Worm (Caenorhabditis elegans) whole organism, mixed stage, embryonic: ENCODE results near the gene atp-2.

Source experiments
- M03D4.4 ChIP-seq: sonication (generic microtip); optimal IDR thresholded peaks from 2 replicates; lab custom pipeline; 2017; ENCODE audit warnings: mild to moderate bottlenecking, missing genetic modification characterization, missing compliant biosample characterization
- bed-3 ChIP-seq: fragments of 200-800 bp; sonication (Bioruptor generic); optimal IDR thresholded peaks from 3 replicates; lab custom pipeline; 2018; ENCODE audit warnings: mild to moderate bottlenecking, missing genetic modification characterization, moderate library complexity, missing compliant biosample characterization
- blmp-1 ChIP-seq: fragments of 150-350 bp; optimal IDR thresholded peaks from 2 replicates; lab custom pipeline; 2014; ENCODE audit warnings: missing biosample characterization, missing genetic modification characterization
- ceh-39 ChIP-seq: fragments of 150-350 bp; optimal IDR thresholded peaks from 2 replicates; lab custom pipeline; 2014; ENCODE audit warnings: missing biosample characterization, missing genetic modification characterization
- ceh-43 ChIP-seq: fragments of 200-800 bp; sonication (Bioruptor generic); optimal IDR thresholded peaks from 2 replicates; lab custom pipeline; 2018; ENCODE audit warnings: mild to moderate bottlenecking, missing genetic modification characterization, moderate library complexity, missing compliant biosample characterization
- ceh-83 ChIP-seq: fragments of 200-800 bp; sonication (Bioruptor generic); optimal IDR thresholded peaks from 2 replicates; lab custom pipeline; 2018; ENCODE audit warnings: mild to moderate bottlenecking, missing genetic modification characterization, missing compliant biosample characterization
- ces-1 ChIP-seq: fragments of 150-350 bp; optimal IDR thresholded peaks from 2 replicates; lab custom pipeline; 2014; ENCODE audit warnings: missing biosample characterization, missing genetic modification reagents, missing genetic modification characterization
- elt-1 ChIP-seq: sonication (generic microtip); optimal IDR thresholded peaks from 2 replicates; lab custom pipeline; 2017; ENCODE audit warnings: missing genetic modification characterization, mild to moderate bottlenecking, missing compliant biosample characterization, antibody characterized with exemption, moderate library complexity, borderline replicate concordance; ENCODE audit not compliant: insufficient read depth
- elt-3 ChIP-seq: fragments of 150-350 bp; optimal IDR thresholded peaks from 2 replicates; lab custom pipeline; 2014; ENCODE audit warnings: missing biosample characterization, missing genetic modification characterization
- flh-1 ChIP-seq: fragments of 200-800 bp; sonication (Bioruptor generic); optimal IDR thresholded peaks from 2 replicates; lab custom pipeline; 2018; ENCODE audit warnings: mild to moderate bottlenecking, missing genetic modification characterization, moderate library complexity, missing compliant biosample characterization
- ham-2 ChIP-seq: fragments of 200-800 bp; sonication (Bioruptor generic); optimal IDR thresholded peaks from 2 replicates; lab custom pipeline; 2018; ENCODE audit warnings: mild to moderate bottlenecking, missing genetic modification characterization, missing compliant biosample characterization
- lin-13 ChIP-seq: fragments of 150-350 bp; optimal IDR thresholded peaks from 2 replicates; lab custom pipeline; 2014; ENCODE audit warnings: missing biosample characterization, missing genetic modification characterization
- lin-32 ChIP-seq: fragments of 200-800 bp; sonication (Bioruptor generic); optimal IDR thresholded peaks from 2 replicates; lab custom pipeline; 2018; ENCODE audit warnings: mild to moderate bottlenecking, missing genetic modification characterization, missing compliant biosample characterization
- lsy-2 ChIP-seq: fragments of 150-350 bp; optimal IDR thresholded peaks from 2 replicates; lab custom pipeline; 2014; ENCODE audit warnings: missing biosample characterization, missing genetic modification characterization
- mab-5 ChIP-seq: fragments of 150-350 bp; optimal IDR thresholded peaks from 2 replicates; lab custom pipeline; 2014; ENCODE audit warnings: missing biosample characterization, missing genetic modification characterization
- mep-1 ChIP-seq: fragments of 150-350 bp; optimal IDR thresholded peaks from 2 replicates; lab custom pipeline; 2017; ENCODE audit warnings: missing biosample characterization, missing genetic modification reagents, missing genetic modification characterization, inconsistent platforms
- mls-2 ChIP-seq: sonication (generic microtip); optimal IDR thresholded peaks from 2 replicates; lab custom pipeline; 2016; ENCODE audit warnings: mild to moderate bottlenecking, missing genetic modification characterization, moderate library complexity, missing compliant biosample characterization
- nhr-12 ChIP-seq: fragments of 150-350 bp; optimal IDR thresholded peaks from 2 replicates; lab custom pipeline; 2014; ENCODE audit warnings: missing biosample characterization, missing genetic modification characterization
- nhr-2 ChIP-seq: fragments of 150-350 bp; optimal IDR thresholded peaks from 2 replicates; lab custom pipeline; 2014; ENCODE audit warnings: missing biosample characterization, missing genetic modification characterization
- nhr-237 ChIP-seq: fragments of 150-350 bp; optimal IDR thresholded peaks from 2 replicates; lab custom pipeline; 2014; ENCODE audit warnings: missing biosample characterization, missing genetic modification characterization
- nhr-28 ChIP-seq: fragments of 150-350 bp; optimal IDR thresholded peaks from 2 replicates; lab custom pipeline; 2014; ENCODE audit warnings: missing biosample characterization, missing genetic modification characterization
- nhr-76 ChIP-seq: sonication (generic microtip); optimal IDR thresholded peaks from 2 replicates; lab custom pipeline; 2017; ENCODE audit warnings: missing biosample characterization, missing genetic modification characterization
- pha-4 ChIP-seq: fragments of 150-350 bp; optimal IDR thresholded peaks from 2 replicates; lab custom pipeline; 2018; ENCODE audit warnings: missing biosample characterization, missing genetic modification reagents, missing genetic modification characterization
- snpc-4 ChIP-seq: fragments of 150-350 bp; optimal IDR thresholded peaks from 2 replicates; lab custom pipeline; 2014; ENCODE audit warnings: missing biosample characterization, missing genetic modification characterization
- sptf-1 ChIP-seq: sonication (generic microtip); optimal IDR thresholded peaks from 2 replicates; lab custom pipeline; 2017; ENCODE audit warnings: mild to moderate bottlenecking, missing genetic modification characterization, moderate library complexity, missing compliant biosample characterization
- unc-120 ChIP-seq: sonication (generic microtip); optimal IDR thresholded peaks from 2 replicates; lab custom pipeline; 2017; ENCODE audit warnings: missing genetic modification characterization, missing compliant biosample characterization; ENCODE audit not compliant: poor library complexity, severe bottlenecking
- unc-39 ChIP-seq: fragments of 150-350 bp; optimal IDR thresholded peaks from 2 replicates; lab custom pipeline; 2014; ENCODE audit warnings: missing biosample characterization, missing genetic modification characterization
- unc-62 ChIP-seq: fragments of 150-350 bp; optimal IDR thresholded peaks from 2 replicates; lab custom pipeline; 2014; ENCODE audit warnings: missing biosample characterization, missing genetic modification reagents, missing genetic modification characterization
- zip-8 ChIP-seq: fragments of 150-350 bp; optimal IDR thresholded peaks from 2 replicates; lab custom pipeline; 2014; ENCODE audit warnings: missing biosample characterization, missing genetic modification characterization
- ztf-11 ChIP-seq: fragments of 150-350 bp; optimal IDR thresholded peaks from 2 replicates; lab custom pipeline; 2014; ENCODE audit warnings: missing biosample characterization, missing genetic modification characterization

Gene atp-2

ce11 chrIII:5225321-5225720 is 2.9 kb upstream of the atp-2 start, which contains the start of gene nex-1:
Gene nex-1, plus strand, starts transcription at chrIII:5225621.
- TF ChIP-seq ceh-39 (tag; lab: Kevin White, UChicago) (no peak), nhr-2 (no peak), elt-1 (no peak), nhr-237 (tag; lab: Kevin White, UChicago) (no peak)

DNA sequence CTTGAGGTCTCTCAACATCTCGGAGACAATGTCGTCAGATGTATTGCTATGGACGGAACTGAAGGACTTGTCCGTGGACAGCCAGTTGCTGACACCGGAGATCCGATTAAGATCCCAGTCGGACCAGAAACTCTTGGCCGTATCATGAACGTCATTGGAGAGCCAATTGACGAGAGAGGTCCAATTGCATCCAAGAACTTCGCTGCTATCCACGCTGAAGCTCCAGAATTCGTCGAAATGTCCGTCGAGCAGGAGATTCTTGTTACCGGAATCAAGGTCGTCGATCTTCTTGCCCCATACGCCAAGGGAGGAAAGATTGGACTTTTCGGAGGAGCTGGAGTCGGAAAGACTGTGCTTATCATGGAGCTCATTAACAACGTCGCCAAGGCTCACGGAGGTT is 622 bp downstream of the atp-2 start:
- TF ChIP-seq unc-120 (no peak), lin-32 (GFP tag; lab: Kevin White, UChicago) (no peak), mls-2 (tag; lab: Kevin White, UChicago) (no peak), sptf-1 (tag; lab: Kevin White, UChicago) (no peak), lsy-2 (no peak), elt-1 (no peak), lin-13 (tag; lab: Kevin White, UChicago) (no peak), mab-5 (tag; lab: Kevin White, UChicago) (no peak), unc-39 (no peak), mep-1 (tag; lab: Kevin White, UChicago) (no peak), flh-1 (no peak), snpc-4 (no peak), zip-8 (tag; lab: Kevin White, UChicago) (no peak), ceh-43 (GFP tag; lab: Kevin White, UChicago) (no peak), M03D4.4 (no peak)

DNA sequence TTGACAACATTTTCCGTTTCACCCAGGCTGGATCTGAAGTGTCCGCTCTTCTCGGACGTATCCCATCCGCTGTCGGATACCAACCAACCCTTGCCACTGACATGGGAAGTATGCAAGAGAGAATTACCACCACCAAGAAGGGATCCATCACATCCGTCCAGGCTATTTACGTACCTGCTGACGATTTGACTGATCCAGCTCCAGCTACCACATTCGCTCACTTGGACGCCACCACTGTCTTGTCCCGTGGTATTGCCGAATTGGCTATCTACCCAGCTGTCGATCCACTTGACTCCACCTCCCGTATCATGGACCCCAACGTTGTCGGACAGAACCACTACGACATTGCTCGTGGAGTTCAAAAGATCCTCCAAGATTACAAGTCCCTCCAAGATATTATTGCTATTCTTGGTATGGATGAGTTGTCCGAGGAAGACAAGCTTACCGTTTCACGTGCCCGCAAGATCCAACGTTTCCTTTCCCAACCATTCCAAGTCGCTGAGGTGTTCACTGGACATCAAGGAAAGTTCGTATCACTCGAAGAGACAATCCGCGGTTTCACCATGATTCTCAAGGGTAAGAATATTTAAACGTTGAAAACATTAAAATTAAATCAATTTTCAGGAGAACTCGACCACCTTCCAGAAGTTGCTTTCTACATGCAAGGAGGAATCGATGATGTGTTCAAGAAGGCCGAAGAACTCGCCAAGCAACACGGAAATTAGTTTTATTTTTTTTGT is 1.5 kb downstream of the atp-2 start:
- TF ChIP-seq unc-39 (no peak), pha-4 (tag; lab: Kevin White, UChicago) (no peak), ceh-43 (GFP tag; lab: Kevin White, UChicago) (no peak), mep-1 (tag; lab: Kevin White, UChicago) (no peak), nhr-237 (tag; lab: Kevin White, UChicago) (no peak), elt-1 (no peak), nhr-12 (tag; lab: Kevin White, UChicago) (no peak), nhr-2 (no peak), lin-13 (tag; lab: Kevin White, UChicago) (no peak), mls-2 (tag; lab: Kevin White, UChicago) (no peak), zip-8 (tag; lab: Kevin White, UChicago) (no peak), lsy-2 (no peak), nhr-28 (tag; lab: Kevin White, UChicago) (no peak), ces-1 (GFP tag; lab: Kevin White, UChicago) (no peak), ceh-39 (tag; lab: Kevin White, UChicago) (no peak), unc-120 (no peak), lin-32 (GFP tag; lab: Kevin White, UChicago) (no peak), ceh-83 (GFP tag; lab: Kevin White, UChicago) (no peak), nhr-76 (tag; lab: Kevin White, UChicago) (no peak), mab-5 (tag; lab: Kevin White, UChicago) (no peak)

ce11 chrIII:5230415-5230814 is 2.2 kb downstream of the atp-2 start, which contains the start of gene prmt-5:
Gene prmt-5, plus strand, starts transcription at chrIII:5230555.
- TF ChIP-seq ztf-11 (tag; lab: Kevin White, UChicago) = no peak
- TF ChIP-seq elt-3 (tag; lab: Kevin White, UChicago) = no peak
- TF ChIP-seq mls-2 (tag; lab: Kevin White, UChicago) = no peak
- no peak for TF ChIP-seq mep-1 (tag; lab: Kevin White, UChicago)
- no peak for TF ChIP-seq ham-2 (GFP tag; lab: Kevin White, UChicago)
- TF ChIP-seq lin-13 (tag; lab: Kevin White, UChicago) = no peak
- TF ChIP-seq elt-1 = no peak
- TF ChIP-seq blmp-1 (tag; lab: Kevin White, UChicago) = no peak
- no peak for TF ChIP-seq unc-62
- TF ChIP-seq bed-3 (GFP tag; lab: Kevin White, UChicago) = no peak
- no peak for TF ChIP-seq snpc-4
- no peak for TF ChIP-seq nhr-12 (tag; lab: Kevin White, UChicago)
- no peak for TF ChIP-seq mab-5 (tag; lab: Kevin White, UChicago)
- TF ChIP-seq lsy-2 = no peak
- TF ChIP-seq M03D4.4 = no peak
- TF ChIP-seq sptf-1 (tag; lab: Kevin White, UChicago) = no peak
- no peak for TF ChIP-seq ces-1 (GFP tag; lab: Kevin White, UChicago)
- TF ChIP-seq lin-32 (GFP tag; lab: Kevin White, UChicago) = no peak
- TF ChIP-seq ceh-39 (tag; lab: Kevin White, UChicago) = no peak

ce11 chrIII:5233140-5233539 is 4.9 kb downstream of the atp-2 start:
- no peak for TF ChIP-seq lin-13 (tag; lab: Kevin White, UChicago)
- TF ChIP-seq pha-4 (tag; lab: Kevin White, UChicago) = peak; percentile 35
- TF ChIP-seq, all 35 proteins: peak for 1
